Worm (Caenorhabditis elegans): ENCODE data around the gene C14C10.5.

ce11 chrV:12556904-12557303, 43.1 kb upstream of the C14C10.5 start:
- no peak for TF ChIP-seq him-1 (tag; optimal IDR thresholded peaks at IDR 0.05)
- no peak for TF ChIP-seq W03F9.2 (tag; optimal IDR thresholded peaks at IDR 0.05)

Measured in whole organism, L4/young adult.